Worm (Caenorhabditis elegans): Measurements from ENCODE around the gene snr-1.

ce11 chrIV:17105578-17105977, 17.7 kb downstream of the snr-1 start:
- TF ChIP-seq mls-2 (tag; optimal IDR thresholded peaks at IDR 0.05) (no peak), sptf-1 (tag; optimal IDR thresholded peaks at IDR 0.05) (no peak), unc-62 (GFP tag; optimal IDR thresholded peaks at IDR 0.05) (no peak), lsy-2 (tag; optimal IDR thresholded peaks at IDR 0.05) (no peak)
